Worm (Caenorhabditis elegans) whole organism, L1 larva: ENCODE data around the gene fbxa-9.

ENCODE experiments used
- C34B4.2 ChIP-seq: sonication (generic microtip); optimal IDR thresholded peaks from 2 replicates; lab custom pipeline; 2017; ENCODE audit warnings: mild to moderate bottlenecking, missing genetic modification characterization, missing compliant biosample characterization
- F16B12.6 ChIP-seq: fragments of 150-350 bp; optimal IDR thresholded peaks from 2 replicates; lab custom pipeline; 2014; ENCODE audit warnings: missing biosample characterization, missing genetic modification characterization
- Y116A8C.19 ChIP-seq: sonication (generic microtip); optimal IDR thresholded peaks from 2 replicates; lab custom pipeline; 2016; ENCODE audit warnings: missing compliant biosample characterization, missing genetic modification characterization, borderline replicate concordance
- aha-1 ChIP-seq: fragments of 150-350 bp; optimal IDR thresholded peaks from 2 replicates; lab custom pipeline; 2014; ENCODE audit warnings: missing biosample characterization, missing genetic modification characterization
- blmp-1 ChIP-seq: fragments of 150-350 bp; optimal IDR thresholded peaks from 2 replicates; lab custom pipeline; 2014; ENCODE audit warnings: missing biosample characterization, missing genetic modification characterization
- ceh-63 ChIP-seq: fragments of 200-800 bp; sonication (Bioruptor generic); optimal IDR thresholded peaks from 2 replicates; lab custom pipeline; 2018; ENCODE audit warnings: mild to moderate bottlenecking, missing genetic modification characterization, missing compliant biosample characterization
- ceh-8 ChIP-seq: fragments of 200-800 bp; sonication (Bioruptor generic); optimal IDR thresholded peaks from 2 replicates; lab custom pipeline; 2018; ENCODE audit warnings: mild to moderate bottlenecking, missing genetic modification characterization, moderate library complexity, missing compliant biosample characterization
- ceh-88 ChIP-seq: fragments of 200-800 bp; sonication (Bioruptor generic); IDR thresholded peaks from 2 replicates; pipeline ENCODE4 v1.3.6; 2022; ENCODE audit warnings: missing genetic modification characterization, missing compliant biosample characterization
- efl-1 ChIP-seq, 4 experiments: fragments of 150-350 bp; optimal IDR thresholded peaks in 3 of 4; peaks in 1 of 4; 1 replicate in 1 of 4; 2 replicates in 3 of 4; lab custom pipeline; 2014; ENCODE audit warnings: missing biosample characterization in 2 of 4, missing genetic modification characterization in 2 of 4, missing genetic modification reagents in 2 of 4
- egl-27 ChIP-seq, 2 experiments: fragments of 150-350 bp in 1 of 2; sonication (generic microtip); optimal IDR thresholded peaks; 3 replicates each; lab custom pipeline; 2017 to 2018; ENCODE audit warnings: missing biosample characterization in 2 of 2, missing genetic modification characterization in 2 of 2, missing genetic modification reagents in 2 of 2
- elt-2 ChIP-seq: sonication (generic microtip); optimal IDR thresholded peaks from 2 replicates; lab custom pipeline; 2016; ENCODE audit warnings: missing genetic modification characterization, mild to moderate bottlenecking, inconsistent platforms, missing compliant biosample characterization, missing genetic modification reagents
- elt-3 ChIP-seq, 6 experiments: fragments of 150-350 bp in 1 of 6; sonication (generic microtip); optimal IDR thresholded peaks; 2 replicates each; lab custom pipeline; 2017 to 2018; ENCODE audit warnings: missing biosample characterization in 6 of 6, missing genetic modification characterization in 6 of 6, inconsistent platforms in 1 of 6
- hlh-17 ChIP-seq: fragments of 200-800 bp; sonication (Bioruptor generic); optimal IDR thresholded peaks from 2 replicates; lab custom pipeline; 2018; ENCODE audit warnings: missing genetic modification characterization, mild to moderate bottlenecking, missing compliant biosample characterization, moderate library complexity, borderline replicate concordance
- hlh-4 ChIP-seq: sonication (generic microtip); optimal IDR thresholded peaks from 2 replicates; lab custom pipeline; 2016; ENCODE audit warnings: mild to moderate bottlenecking, missing genetic modification characterization, missing compliant biosample characterization
- hpl-2 ChIP-seq: fragments of 150-350 bp; optimal IDR thresholded peaks from 2 replicates; lab custom pipeline; 2014; ENCODE audit warnings: missing biosample characterization, missing genetic modification reagents, missing genetic modification characterization
- mab-9 ChIP-seq: fragments of 200-800 bp; sonication (Bioruptor generic); IDR thresholded peaks from 2 replicates; pipeline ENCODE4 v1.3.6; 2022; ENCODE audit warnings: missing genetic modification reagents, missing genetic modification characterization, missing compliant biosample characterization
- mep-1 ChIP-seq: fragments of 150-350 bp; optimal IDR thresholded peaks from 2 replicates; lab custom pipeline; 2014; ENCODE audit warnings: missing biosample characterization, missing genetic modification characterization
- nhr-11 ChIP-seq: fragments of 150-350 bp; optimal IDR thresholded peaks from 2 replicates; lab custom pipeline; 2014; ENCODE audit warnings: missing biosample characterization, missing genetic modification characterization
- nhr-19 ChIP-seq: fragments of 200-800 bp; sonication (Bioruptor generic); conservative IDR thresholded peaks from 2 replicates; pipeline ENCODE4 v1.3.6; 2022; ENCODE audit warnings: missing genetic modification characterization, missing compliant biosample characterization
- nhr-76 ChIP-seq: sonication (generic microtip); optimal IDR thresholded peaks from 2 replicates; lab custom pipeline; 2017; ENCODE audit warnings: missing biosample characterization, missing genetic modification characterization
- nhr-85 ChIP-seq: sonication (generic microtip); peaks from one replicate; lab custom pipeline; 2016; ENCODE audit warnings: missing genetic modification characterization, inconsistent platforms, missing compliant biosample characterization
- pax-3 ChIP-seq: fragments of 200-800 bp; sonication (Bioruptor generic); optimal IDR thresholded peaks from 2 replicates; lab custom pipeline; 2018; ENCODE audit warnings: mild to moderate bottlenecking, missing genetic modification characterization, moderate library complexity, missing compliant biosample characterization
- pqm-1 ChIP-seq: sonication (generic microtip); optimal IDR thresholded peaks from 3 replicates; lab custom pipeline; 2017; ENCODE audit warnings: missing biosample characterization, missing genetic modification characterization
- skn-1 ChIP-seq: fragments of 150-350 bp; optimal IDR thresholded peaks from 2 replicates; lab custom pipeline; 2014; ENCODE audit warnings: missing biosample characterization, missing genetic modification characterization
- sptf-1 ChIP-seq: fragments of 150-350 bp; optimal IDR thresholded peaks from 2 replicates; lab custom pipeline; 2014; ENCODE audit warnings: missing biosample characterization, missing genetic modification characterization
- tlp-1 ChIP-seq: fragments of 150-350 bp; optimal IDR thresholded peaks from 2 replicates; lab custom pipeline; 2014; ENCODE audit warnings: missing biosample characterization, missing genetic modification characterization
- unc-98 ChIP-seq: fragments of 200-800 bp; sonication (Bioruptor generic); IDR thresholded peaks from 2 replicates; pipeline ENCODE4 v1.3.6; 2022; ENCODE audit warnings: missing genetic modification characterization, missing compliant biosample characterization

fbxa-9 gene

DNA sequence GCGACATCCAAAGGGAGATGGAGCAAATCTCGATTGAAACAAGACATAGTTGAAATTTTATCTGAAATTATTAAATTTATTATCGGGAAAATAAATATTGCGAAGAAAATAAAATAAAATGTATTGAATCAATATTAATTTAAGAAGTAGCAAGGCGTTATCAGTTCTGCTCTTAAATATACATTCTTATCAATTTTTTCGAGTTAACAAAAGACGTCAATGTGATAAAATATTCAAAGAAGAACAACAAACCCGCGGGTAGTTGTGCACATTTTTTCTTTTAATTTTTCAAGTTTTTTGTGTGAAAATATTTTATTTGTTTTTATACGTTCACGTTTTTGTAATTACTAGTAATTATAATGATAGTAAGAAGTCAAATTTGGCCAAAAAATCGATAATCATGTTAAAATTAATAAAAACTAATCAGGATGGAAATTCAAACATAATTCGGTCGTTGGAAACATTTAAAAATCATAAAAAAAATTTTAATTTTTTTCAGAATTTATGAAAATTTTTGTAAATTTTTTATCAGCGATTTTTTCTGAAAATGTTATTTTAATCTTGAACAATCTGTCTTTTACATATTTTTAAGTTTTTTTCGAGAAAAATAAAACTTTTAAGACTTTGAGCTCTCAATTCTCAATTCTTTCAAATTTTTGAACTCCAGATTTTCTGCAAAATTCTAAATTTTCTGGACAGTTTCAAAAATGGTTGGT, at the start of gene fbxa-9:
fbxa-9 (plus strand) TSS at position 666 of the 716 bp plus-strand sequence.
- TF ChIP-seq elt-2 (tag; lab: Kevin White, UChicago): peak; percentile 76
- no peak for TF ChIP-seq Y116A8C.19 (tag; lab: Kevin White, UChicago)
- no peak for TF ChIP-seq ceh-63
- peak; percentile 16 for TF ChIP-seq pqm-1 (tag; lab: Kevin White, UChicago)
- no peak for TF ChIP-seq ceh-8 (GFP tag; lab: Kevin White, UChicago)
- TF ChIP-seq pax-3 (tag; lab: Kevin White, UChicago): no peak

DNA sequence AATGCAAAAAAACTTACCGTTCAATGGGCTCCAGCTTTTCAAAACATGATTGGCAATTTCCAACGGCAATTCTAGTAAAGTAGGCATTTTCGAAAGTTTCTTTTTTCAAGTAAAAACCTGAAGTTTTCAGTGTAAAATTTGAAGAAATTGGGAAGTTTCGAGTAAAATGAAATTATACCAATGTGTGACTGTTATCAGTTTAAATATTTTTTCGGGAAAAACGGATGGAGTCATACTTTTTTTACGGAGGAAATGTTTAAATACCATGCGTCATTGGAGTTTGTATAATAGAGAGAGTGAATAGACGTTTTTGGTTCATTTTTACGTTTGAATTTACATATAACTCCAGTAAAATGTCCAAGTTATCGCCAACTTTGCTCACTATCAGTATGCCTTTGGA, 47.0 kb upstream of the fbxa-9 start, which contains the start of gene fbxa-12:
fbxa-12 (plus strand) TSS at position 301 of the 400 bp plus-strand sequence.
- TF ChIP-seq nhr-76 (tag; lab: Kevin White, UChicago) (no peak), unc-98 (no peak), ceh-88 (GFP tag; lab: Robert Waterston, UW) (no peak), hlh-17 (no peak), F16B12.6 (tag; lab: Kevin White, UChicago) (no peak), blmp-1 (tag; lab: Kevin White, UChicago) (no peak), mab-9 (GFP tag; lab: Robert Waterston, UW) (no peak), aha-1 (tag; lab: Kevin White, UChicago) (no peak)

DNA sequence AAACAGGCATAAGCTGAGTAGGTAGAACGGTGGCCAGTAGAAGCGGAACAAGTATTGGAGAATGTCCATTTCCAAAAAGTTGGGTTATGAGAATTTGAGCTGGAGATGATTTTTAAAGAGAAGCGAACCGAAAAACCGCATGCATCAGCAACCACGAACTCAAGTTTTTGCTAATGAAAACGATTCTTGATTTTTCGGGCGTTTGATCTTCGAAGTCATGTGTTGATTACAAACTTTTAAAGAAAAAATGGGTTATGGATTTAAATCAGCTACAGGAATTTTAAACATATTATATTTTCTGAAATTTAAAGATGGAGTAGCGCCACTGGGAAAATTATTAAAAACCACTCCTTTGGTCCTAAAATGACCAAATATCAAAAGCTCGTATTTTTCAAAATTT, 42.5 kb upstream of the fbxa-9 start, which contains the start of gene srd-65:
srd-65 (minus strand) TSS at position 101 of the 400 bp plus-strand sequence.
- no peak for TF ChIP-seq tlp-1
- peak; percentile 27 for TF ChIP-seq nhr-85 (tag; lab: Kevin White, UChicago)

DNA sequence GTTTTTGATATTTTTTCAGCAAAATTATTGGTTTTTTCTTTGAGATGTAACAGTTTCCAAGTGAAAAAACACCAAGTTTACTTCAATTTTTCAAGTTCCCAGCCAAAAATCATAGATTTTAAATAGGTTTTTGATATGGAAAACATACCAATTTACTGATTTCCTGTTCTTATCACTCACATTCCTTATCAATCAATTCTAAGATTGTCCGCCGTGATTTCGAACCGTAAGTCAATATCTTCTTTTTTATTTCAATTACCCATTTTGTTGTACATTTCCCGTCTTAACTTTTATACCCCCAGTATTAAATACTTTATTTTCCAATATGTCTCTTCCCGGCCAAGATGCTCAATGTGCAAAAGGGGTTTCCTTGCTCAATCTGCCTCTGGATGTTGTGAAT, 42.0 kb upstream of the fbxa-9 start, which contains the start of gene fbxa-38:
fbxa-38 (plus strand) TSS at position 195 of the 400 bp plus-strand sequence.
- no peak for TF ChIP-seq hlh-4 (tag; lab: Kevin White, UChicago)
- TF ChIP-seq mep-1 (tag; lab: Kevin White, UChicago): no peak
- no peak for TF ChIP-seq nhr-11 (tag; lab: Kevin White, UChicago)
- no peak for TF ChIP-seq sptf-1 (tag; lab: Kevin White, UChicago)
- TF ChIP-seq nhr-76 (tag; lab: Kevin White, UChicago): no peak
- TF ChIP-seq C34B4.2: no peak
- no peak for TF ChIP-seq elt-2 (tag; lab: Kevin White, UChicago)
- TF ChIP-seq elt-3 (tag; optimal IDR thresholded peaks at IDR 0.05; lab: Kevin White, UChicago): peak in 4 of 6 experiments; percentile 24 to 88 (median 84)

DNA sequence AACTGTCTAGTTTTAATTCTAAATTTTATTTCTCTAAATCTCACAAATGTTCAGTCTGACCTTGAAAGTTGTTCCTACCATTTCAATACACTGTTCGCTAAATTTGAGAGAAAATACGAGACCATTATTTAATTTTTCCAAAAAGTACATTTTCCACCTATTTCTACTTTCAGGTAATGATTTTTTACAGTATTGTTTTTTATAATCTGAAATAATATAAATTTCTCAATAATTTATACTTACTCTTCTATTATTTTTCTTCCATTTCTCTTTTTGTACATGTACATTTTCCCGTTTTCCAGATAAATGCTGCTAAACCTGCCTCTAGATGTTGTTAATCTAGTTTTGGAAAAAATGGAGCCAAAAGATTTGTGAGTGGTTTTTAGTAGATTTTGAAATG, 39.0 kb upstream of the fbxa-9 start, which contains the start of gene fbxa-62:
fbxa-62 (plus strand) TSS at position 301 of the 400 bp plus-strand sequence.
- TF ChIP-seq mep-1 (tag; lab: Kevin White, UChicago) (no peak), skn-1 (tag; lab: Kevin White, UChicago) (no peak)

DNA sequence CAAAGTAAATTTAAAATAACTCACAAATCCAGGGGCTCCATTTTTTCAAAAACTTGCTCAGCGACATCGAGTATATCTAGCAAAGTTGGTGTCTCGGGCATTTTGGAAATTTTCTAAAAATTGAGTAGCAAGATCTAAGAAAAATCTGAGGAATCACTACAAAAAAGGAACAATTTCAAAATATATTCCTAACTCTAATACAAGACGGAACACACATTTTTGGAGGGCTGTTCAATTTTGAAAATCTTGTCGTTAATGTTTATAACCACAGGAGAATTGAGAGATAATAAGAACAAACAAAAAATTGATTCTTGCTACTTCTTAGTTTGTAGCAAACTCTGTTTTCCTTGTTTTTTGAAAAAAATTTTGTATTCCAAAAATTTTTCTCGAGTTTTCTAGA, 34.1 kb upstream of the fbxa-9 start, which contains the start of gene fbxa-47:
fbxa-47 (minus strand) TSS at position 101 of the 400 bp plus-strand sequence.
- TF ChIP-seq efl-1 (optimal IDR thresholded peaks at IDR 0.05; lab: Kevin White, UChicago): no peak
- no peak for TF ChIP-seq efl-1 (GFP tag; optimal IDR thresholded peaks at IDR 0.05 in 1 of 2; lab: Kevin White, UChicago)
- no peak for TF ChIP-seq nhr-19
- no peak for TF ChIP-seq hpl-2 (GFP tag; lab: Kevin White, UChicago)
- no peak for TF ChIP-seq nhr-85 (tag; lab: Kevin White, UChicago)
- no peak for TF ChIP-seq nhr-76 (tag; lab: Kevin White, UChicago)
- TF ChIP-seq F16B12.6 (tag; lab: Kevin White, UChicago): no peak
- TF ChIP-seq egl-27 (tag; optimal IDR thresholded peaks at IDR 0.05; lab: Kevin White, UChicago): no peak
- TF ChIP-seq, all 84 proteins: peak for 0

DNA sequence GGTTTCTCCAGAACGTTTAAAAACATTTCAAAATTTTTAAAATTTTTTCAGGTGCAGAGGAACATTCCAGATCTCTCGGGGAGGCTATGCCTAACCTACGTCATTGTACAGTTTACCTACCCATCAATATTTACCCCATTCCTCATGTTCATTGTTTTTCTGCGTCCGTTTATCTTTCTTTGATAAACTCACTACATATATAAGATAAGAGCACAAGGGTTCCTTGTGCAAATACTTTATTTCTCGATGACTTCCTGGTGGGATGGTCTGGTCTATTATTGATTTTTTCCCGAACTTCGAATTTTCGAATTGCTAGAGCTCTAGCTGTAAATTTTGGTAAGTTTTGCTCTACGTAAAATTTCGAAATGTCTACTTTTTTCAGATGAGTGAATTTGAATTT, 33.1 kb upstream of the fbxa-9 start:
- no peak for TF ChIP-seq efl-1 (optimal IDR thresholded peaks at IDR 0.05; lab: Kevin White, UChicago)
- peak in 1 of 2 experiments; percentile 75 for TF ChIP-seq efl-1 (GFP tag; optimal IDR thresholded peaks at IDR 0.05 in 1 of 2; lab: Kevin White, UChicago)
- no peak for TF ChIP-seq unc-98
